Fruit fly (Drosophila melanogaster) whole organism, embryonic: ENCODE data around the gene CG4709.

Experiments
- CG10274 ChIP-seq: fragments of 200-800 bp; sonication (Bioruptor generic); optimal IDR thresholded peaks from 3 replicates; lab custom pipeline; 2017; ENCODE audit warnings: missing biosample characterization, mild to moderate bottlenecking, missing genetic modification characterization
- CG10543 ChIP-seq: fragments of 200-800 bp; sonication (Bioruptor generic); optimal IDR thresholded peaks from 3 replicates; lab custom pipeline; 2017; ENCODE audit warnings: missing biosample characterization, mild to moderate bottlenecking, missing genetic modification characterization, moderate library complexity
- CG11093 ChIP-seq: fragments of 200-800 bp; sonication (Bioruptor generic); IDR thresholded peaks from 3 replicates; pipeline ENCODE4 v1.3.6; 2022; ENCODE audit warnings: missing biosample characterization, missing genetic modification characterization
- CG11504 ChIP-seq: fragments of 200-800 bp; sonication (Bioruptor generic); optimal IDR thresholded peaks from 3 replicates; lab custom pipeline; 2019; ENCODE audit warnings: missing biosample characterization, mild to moderate bottlenecking, missing genetic modification characterization, moderate library complexity
- CG12071 ChIP-seq: fragments of 200-800 bp; sonication (Bioruptor generic); optimal IDR thresholded peaks from 3 replicates; lab custom pipeline; 2018; ENCODE audit warnings: missing biosample characterization, mild to moderate bottlenecking, missing genetic modification characterization
- CG12155 ChIP-seq: fragments of 200-800 bp; sonication (Bioruptor generic); optimal IDR thresholded peaks from 3 replicates; lab custom pipeline; 2016; ENCODE audit warnings: missing biosample characterization, missing genetic modification characterization
- CG12659 ChIP-seq: fragments of 200-800 bp; sonication (Bioruptor generic); optimal IDR thresholded peaks from 3 replicates; lab custom pipeline; 2017; ENCODE audit warnings: mild to moderate bottlenecking, missing biosample characterization, missing genetic modification reagents, missing genetic modification characterization
- CG12769 ChIP-seq: fragments of 200-800 bp; sonication (Bioruptor generic); optimal IDR thresholded peaks from 2 replicates; lab custom pipeline; 2019; ENCODE audit warnings: missing biosample characterization, mild to moderate bottlenecking, missing genetic modification characterization, moderate library complexity
- CG13894 ChIP-seq: fragments of 200-800 bp; sonication (Bioruptor generic); optimal IDR thresholded peaks from 3 replicates; lab custom pipeline; 2018; ENCODE audit warnings: missing biosample characterization, mild to moderate bottlenecking, missing genetic modification characterization, moderate library complexity
- CG15514 ChIP-seq: fragments of 200-800 bp; sonication (Bioruptor generic); optimal IDR thresholded peaks from 3 replicates; lab custom pipeline; 2017; ENCODE audit warnings: missing biosample characterization, missing genetic modification characterization, mild to moderate bottlenecking, moderate library complexity, missing genetic modification reagents
- CG1603 ChIP-seq: fragments of 200-800 bp; sonication (Bioruptor generic); optimal IDR thresholded peaks from 2 replicates; lab custom pipeline; 2019; ENCODE audit warnings: missing biosample characterization, mild to moderate bottlenecking, missing genetic modification characterization, moderate library complexity
- CG17802 ChIP-seq: fragments of 200-800 bp; sonication (Bioruptor generic); optimal IDR thresholded peaks from 2 replicates; lab custom pipeline; 2018; ENCODE audit warnings: missing biosample characterization, mild to moderate bottlenecking, missing genetic modification characterization, moderate library complexity
- CG18599 ChIP-seq: fragments of 200-800 bp; sonication (Bioruptor generic); optimal IDR thresholded peaks from 3 replicates; lab custom pipeline; 2017; ENCODE audit warnings: missing biosample characterization, missing genetic modification characterization, mild to moderate bottlenecking, moderate library complexity, missing genetic modification reagents
- CG2678 ChIP-seq: fragments of 200-800 bp; sonication (Bioruptor generic); optimal IDR thresholded peaks from 3 replicates; lab custom pipeline; 2019; ENCODE audit warnings: missing biosample characterization, mild to moderate bottlenecking, missing genetic modification characterization, moderate library complexity
- CG2875 ChIP-seq: fragments of 200-800 bp; sonication (Bioruptor generic); optimal IDR thresholded peaks from 2 replicates; lab custom pipeline; 2017; ENCODE audit warnings: missing biosample characterization, mild to moderate bottlenecking, missing genetic modification characterization, missing genetic modification reagents
- CG3281 ChIP-seq: fragments of 200-800 bp; sonication (Bioruptor generic); optimal IDR thresholded peaks from 3 replicates; lab custom pipeline; 2017; ENCODE audit warnings: missing biosample characterization, mild to moderate bottlenecking, missing genetic modification characterization
- CG3407 ChIP-seq: fragments of 200-800 bp; sonication (Bioruptor generic); optimal IDR thresholded peaks from 2 replicates; lab custom pipeline; 2018; ENCODE audit warnings: missing biosample characterization, mild to moderate bottlenecking, missing genetic modification characterization
- CG34376 ChIP-seq: fragments of 200-800 bp; sonication (Bioruptor generic); optimal IDR thresholded peaks from 2 replicates; lab custom pipeline; 2018; ENCODE audit warnings: missing biosample characterization, mild to moderate bottlenecking, missing genetic modification characterization
- CG5953 ChIP-seq: fragments of 200-800 bp; sonication (Bioruptor generic); IDR thresholded peaks from 2 replicates; pipeline ENCODE4 v1.3.6; 2022; ENCODE audit warnings: missing biosample characterization, missing genetic modification characterization
- CG6689 ChIP-seq: fragments of 200-800 bp; sonication (Bioruptor generic); IDR thresholded peaks from 2 replicates; pipeline ENCODE4 v1.3.6; 2022; ENCODE audit warnings: missing biosample characterization, missing genetic modification characterization
- CG6813 ChIP-seq: fragments of 200-800 bp; sonication (Bioruptor generic); optimal IDR thresholded peaks from 2 replicates; lab custom pipeline; 2017; ENCODE audit warnings: missing biosample characterization, missing genetic modification characterization, mild to moderate bottlenecking, moderate library complexity, missing genetic modification reagents
- CG7987 ChIP-seq: fragments of 200-800 bp; sonication (Bioruptor generic); optimal IDR thresholded peaks from 2 replicates; lab custom pipeline; 2018; ENCODE audit warnings: missing biosample characterization, mild to moderate bottlenecking, missing genetic modification characterization, moderate library complexity
- D19A ChIP-seq: fragments of 200-800 bp; optimal IDR thresholded peaks from 3 replicates; lab custom pipeline; 2019; ENCODE audit warnings: missing biosample characterization, mild to moderate bottlenecking, missing genetic modification characterization, moderate library complexity
- Deaf1 ChIP-seq: fragments of 200-800 bp; optimal IDR thresholded peaks from 3 replicates; lab custom pipeline; 2019; ENCODE audit warnings: missing biosample characterization, mild to moderate bottlenecking, missing genetic modification characterization, moderate library complexity
- Dek ChIP-seq: fragments of 200-800 bp; sonication (Bioruptor generic); optimal IDR thresholded peaks from 3 replicates; lab custom pipeline; 2019; ENCODE audit warnings: missing biosample characterization, mild to moderate bottlenecking, missing genetic modification characterization, moderate library complexity
- Fer1 ChIP-seq: fragments of 200-800 bp; sonication (Bioruptor generic); optimal IDR thresholded peaks from 2 replicates; lab custom pipeline; 2017; ENCODE audit warnings: missing biosample characterization, mild to moderate bottlenecking, missing genetic modification characterization
- Fer3 ChIP-seq: fragments of 200-800 bp; sonication (Bioruptor generic); optimal IDR thresholded peaks from 2 replicates; lab custom pipeline; 2018; ENCODE audit warnings: missing biosample characterization, mild to moderate bottlenecking, missing genetic modification characterization, moderate library complexity
- GATAe ChIP-seq: fragments of 200-800 bp; sonication (Bioruptor generic); conservative IDR thresholded peaks from 2 replicates; pipeline ENCODE4 v1.3.6; 2022; ENCODE audit warnings: missing biosample characterization, missing genetic modification characterization
- Hey ChIP-seq: fragments of 200-800 bp; sonication (Bioruptor generic); optimal IDR thresholded peaks from 3 replicates; lab custom pipeline; 2018; ENCODE audit warnings: missing biosample characterization, mild to moderate bottlenecking, missing genetic modification characterization
- Med ChIP-seq: fragments of 200-800 bp; sonication (Bioruptor generic); peaks from one replicate; lab custom pipeline; 2016; ENCODE audit warnings: missing biosample characterization, missing genetic modification characterization, mild to moderate bottlenecking, inconsistent platforms, moderate library complexity
- NfI ChIP-seq: fragments of 200-800 bp; sonication (Bioruptor generic); optimal IDR thresholded peaks from 3 replicates; lab custom pipeline; 2018; ENCODE audit warnings: missing biosample characterization, mild to moderate bottlenecking, missing genetic modification characterization, moderate library complexity
- Ptx1 ChIP-seq: fragments of 200-800 bp; sonication (Bioruptor generic); IDR thresholded peaks from 2 replicates; pipeline ENCODE4 v1.3.6; 2022; ENCODE audit warnings: missing biosample characterization, missing genetic modification characterization
- Rfx ChIP-seq: fragments of 200-800 bp; sonication (Bioruptor generic); IDR thresholded peaks from 2 replicates; pipeline ENCODE4 v1.3.6; 2022; ENCODE audit warnings: missing biosample characterization, missing genetic modification characterization
- aop ChIP-seq: fragments of 200-800 bp; sonication (Bioruptor generic); IDR thresholded peaks from 2 replicates; pipeline ENCODE4 v1.3.6; 2022; ENCODE audit warnings: missing biosample characterization, missing genetic modification characterization
- ash1 ChIP-seq: fragments of 200-800 bp; sonication (Bioruptor generic); optimal IDR thresholded peaks from 2 replicates; lab custom pipeline; 2018; ENCODE audit warnings: missing biosample characterization, mild to moderate bottlenecking, missing genetic modification characterization
- crol ChIP-seq: fragments of 200-800 bp; sonication (Bioruptor generic); IDR thresholded peaks from 2 replicates; pipeline ENCODE4 v1.3.6; 2022; ENCODE audit warnings: missing biosample characterization, missing genetic modification characterization
- dmrt11E ChIP-seq: fragments of 200-800 bp; sonication (Bioruptor generic); optimal IDR thresholded peaks from 3 replicates; lab custom pipeline; 2018; ENCODE audit warnings: missing biosample characterization, mild to moderate bottlenecking, missing genetic modification characterization, moderate library complexity
- ftz-f1 ChIP-seq: fragments of 200-800 bp; sonication (Bioruptor generic); optimal IDR thresholded peaks from 2 replicates; lab custom pipeline; 2016; ENCODE audit warnings: missing biosample characterization, missing genetic modification characterization
- gro ChIP-seq: fragments of 200-800 bp; sonication (Bioruptor generic); optimal IDR thresholded peaks from 2 replicates; lab custom pipeline; 2016; ENCODE audit warnings: missing biosample characterization, missing genetic modification characterization
- her ChIP-seq: fragments of 200-800 bp; sonication (Bioruptor generic); optimal IDR thresholded peaks from 2 replicates; lab custom pipeline; 2016; ENCODE audit warnings: missing biosample characterization, missing genetic modification characterization
- hth ChIP-seq: fragments of >200 bp; optimal IDR thresholded peaks from 2 replicates; lab custom pipeline; 2017; ENCODE audit warnings: inconsistent platforms
- lab ChIP-seq: fragments of 200-800 bp; sonication (Bioruptor generic); optimal IDR thresholded peaks from 3 replicates; lab custom pipeline; 2017; ENCODE audit warnings: missing biosample characterization, missing genetic modification characterization, mild to moderate bottlenecking, moderate library complexity, missing genetic modification reagents
- lbe ChIP-seq: fragments of 200-800 bp; sonication (Bioruptor generic); optimal IDR thresholded peaks from 2 replicates; lab custom pipeline; 2016; ENCODE audit warnings: missing biosample characterization, mild to moderate bottlenecking, missing genetic modification characterization
- maf-S ChIP-seq: fragments of 200-800 bp; sonication (Bioruptor generic); optimal IDR thresholded peaks from 2 replicates; lab custom pipeline; 2016; ENCODE audit warnings: missing biosample characterization, missing genetic modification characterization
- mirr ChIP-seq: fragments of 200-800 bp; sonication (Bioruptor generic); optimal IDR thresholded peaks from 3 replicates; lab custom pipeline; 2018; ENCODE audit warnings: missing biosample characterization, mild to moderate bottlenecking, missing genetic modification characterization
- mld ChIP-seq: fragments of 200-800 bp; sonication (Bioruptor generic); IDR thresholded peaks from 3 replicates; pipeline ENCODE4 v1.3.6; 2022; ENCODE audit warnings: missing biosample characterization, missing genetic modification characterization; ENCODE audit not compliant: partially characterized antibody
- rib ChIP-seq: fragments of 200-800 bp; sonication (Bioruptor generic); IDR thresholded peaks from 2 replicates; pipeline ENCODE4 v1.3.6; 2022; ENCODE audit warnings: missing biosample characterization, missing genetic modification characterization
- row ChIP-seq: fragments of 200-800 bp; sonication (Bioruptor generic); IDR thresholded peaks from 3 replicates; pipeline ENCODE4 v1.3.6; 2022; ENCODE audit warnings: missing biosample characterization, missing genetic modification characterization
- sob ChIP-seq: fragments of 200-800 bp; sonication (Bioruptor generic); IDR thresholded peaks from 2 replicates; pipeline ENCODE4 v1.3.6; 2022; ENCODE audit warnings: missing biosample characterization, missing genetic modification characterization
- usp ChIP-seq: fragments of >200 bp; optimal IDR thresholded peaks from 2 replicates; lab custom pipeline; 2017; ENCODE audit warnings: missing biosample characterization, missing genetic modification characterization

CG4709 gene

DNA sequence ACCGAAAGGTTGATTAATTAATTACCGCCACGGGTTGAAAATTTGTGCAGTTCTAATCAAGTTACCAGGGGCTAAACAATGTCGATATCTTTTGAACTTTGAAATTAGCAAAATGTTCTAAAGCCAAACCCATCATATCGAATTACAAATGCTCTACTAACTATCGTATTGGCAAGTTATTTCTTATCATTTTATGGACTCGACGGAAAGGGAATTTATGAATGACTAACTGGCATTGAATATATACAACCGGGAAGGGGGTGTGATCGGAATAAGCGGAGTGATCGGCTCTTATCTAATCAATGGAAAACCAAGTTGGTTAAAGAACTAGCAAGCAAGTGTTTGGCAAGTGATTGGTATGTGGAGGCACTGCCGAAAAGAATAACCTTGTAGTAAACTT, 10.6 kb upstream of the CG4709 start (continued):
- peak; percentile 67 for TF ChIP-seq CG18599
- no peak for TF ChIP-seq dmrt11E (tag; lab: Kevin White, UChicago)
- TF ChIP-seq Dek, result peak; percentile 7
- peak; percentile 48 for TF ChIP-seq Fer3 (tag; lab: Kevin White, UChicago)
- TF ChIP-seq D19A (tag; lab: Kevin White, UChicago), result peak; percentile 96
- peak; percentile 39 for TF ChIP-seq ftz-f1 (GFP tag; lab: Kevin White, UChicago)
- TF ChIP-seq mirr (GFP tag; lab: Kevin White, UChicago), result peak; percentile 99
- no peak for TF ChIP-seq aop (GFP tag; lab: Robert Waterston, UW)
- peak; percentile 18 for TF ChIP-seq her (GFP tag; lab: Kevin White, UChicago)
- peak; percentile 22 for TF ChIP-seq CG1603 (tag; lab: Kevin White, UChicago)
- TF ChIP-seq CG7987 (GFP tag; lab: Kevin White, UChicago), result no peak
- no peak for TF ChIP-seq CG3407 (GFP tag; lab: Kevin White, UChicago)
- TF ChIP-seq CG2678 (tag; lab: Kevin White, UChicago), result peak; percentile 42
- TF ChIP-seq CG12769 (tag; lab: Kevin White, UChicago), result peak; percentile 72
- no peak for TF ChIP-seq mld (GFP tag; lab: Robert Waterston, UW)
- TF ChIP-seq Rfx (GFP tag; lab: Robert Waterston, UW), result peak; percentile 69
- no peak for TF ChIP-seq ash1 (GFP tag; lab: Kevin White, UChicago)
- 0 out of 2 replicates have a peak, but pooled peaks have one; percentile 13 for TF ChIP-seq Ptx1 (GFP tag; lab: Robert Waterston, UW)
- peak; percentile 8 for TF ChIP-seq CG12071 (GFP tag; lab: Kevin White, UChicago)
- TF ChIP-seq CG17802 (tag; lab: Kevin White, UChicago), result no peak
- no peak for TF ChIP-seq hth
- TF ChIP-seq Med, result peak; percentile 57
- TF ChIP-seq CG5953 (GFP tag; lab: Robert Waterston, UW), result no peak
- TF ChIP-seq rib (GFP tag; lab: Robert Waterston, UW), result peak; percentile 73
- 0 out of 2 replicates have a peak, but pooled peaks have one; percentile 16 for TF ChIP-seq sob (GFP tag; lab: Robert Waterston, UW)
- TF ChIP-seq crol (GFP tag; lab: Robert Waterston, UW), result peak; percentile 35; the same call in 1 of the 2 replicates
- peak; percentile 51 for TF ChIP-seq Hey
- no peak for TF ChIP-seq usp (GFP tag; lab: Kevin White, UChicago)
- peak; percentile 89 for TF ChIP-seq GATAe (GFP tag; lab: Robert Waterston, UW)
- TF ChIP-seq CG12155, result peak; percentile 10
- 0 out of 3 replicates have a peak, but pooled peaks have one; percentile 14 for TF ChIP-seq CG11093 (GFP tag; lab: Robert Waterston, UW)
- TF ChIP-seq CG12659 (GFP tag; lab: Kevin White, UChicago), result peak; percentile 8
- peak; percentile 86 for TF ChIP-seq lab
- TF ChIP-seq CG11504 (tag; lab: Kevin White, UChicago), result no peak
- TF ChIP-seq Deaf1 (tag; lab: Kevin White, UChicago), result peak; percentile 39
- peak; percentile 52 for TF ChIP-seq CG10543
- peak; percentile 84 for TF ChIP-seq CG34376 (GFP tag; lab: Kevin White, UChicago)
- TF ChIP-seq maf-S (GFP tag; lab: Kevin White, UChicago), result peak; percentile 3
- TF ChIP-seq CG15514 (GFP tag; lab: Kevin White, UChicago), result peak; percentile 15
- no peak for TF ChIP-seq CG2875
- peak; percentile 26 for TF ChIP-seq CG6813 (GFP tag; lab: Kevin White, UChicago)
- TF ChIP-seq CG13894 (tag; lab: Kevin White, UChicago), result peak; percentile 9
- TF ChIP-seq gro (GFP tag; lab: Kevin White, UChicago), result peak; percentile 60
- TF ChIP-seq CG10274 (GFP tag; lab: Kevin White, UChicago), result no peak
- TF ChIP-seq lbe, result no peak
- peak; percentile 2 for TF ChIP-seq CG3281
- TF ChIP-seq CG6689 (GFP tag; lab: Robert Waterston, UW), result no peak
- peak; percentile 32 for TF ChIP-seq Fer1
- peak; percentile 76 for TF ChIP-seq row (GFP tag; lab: Robert Waterston, UW)
- TF ChIP-seq NfI (GFP tag; lab: Kevin White, UChicago), result peak; percentile 23
